Fruit fly (Drosophila melanogaster) whole organism, embryonic: Measurements from ENCODE around the gene CG4733.

Experiments
- Bgb ChIP-seq: fragments of 200-800 bp; sonication (Bioruptor generic); IDR thresholded peaks from 2 replicates; pipeline ENCODE4 v1.3.6; 2022; ENCODE audit warnings: missing biosample characterization, missing genetic modification characterization; ENCODE audit not compliant: partially characterized antibody
- CG10366 ChIP-seq: fragments of 200-800 bp; sonication (Bioruptor generic); IDR thresholded peaks from 2 replicates; pipeline ENCODE4 v1.3.6; 2022; ENCODE audit warnings: missing biosample characterization, missing genetic modification characterization
- CG10959 ChIP-seq: fragments of 200-800 bp; sonication (Bioruptor generic); IDR thresholded peaks from 2 replicates; pipeline ENCODE4 v1.3.6; 2022; ENCODE audit warnings: missing biosample characterization, missing genetic modification characterization
- CG11723 ChIP-seq: fragments of 200-800 bp; sonication (Bioruptor generic); optimal IDR thresholded peaks from 2 replicates; lab custom pipeline; 2017; ENCODE audit warnings: missing biosample characterization, mild to moderate bottlenecking, missing genetic modification characterization
- CG13894 ChIP-seq: fragments of 200-800 bp; sonication (Bioruptor generic); optimal IDR thresholded peaks from 3 replicates; lab custom pipeline; 2018; ENCODE audit warnings: missing biosample characterization, mild to moderate bottlenecking, missing genetic modification characterization, moderate library complexity
- CG18262 ChIP-seq: fragments of 200-800 bp; optimal IDR thresholded peaks from 3 replicates; lab custom pipeline; 2019; ENCODE audit warnings: missing biosample characterization, mild to moderate bottlenecking, missing genetic modification characterization, moderate library complexity
- CG31441 ChIP-seq: fragments of 200-800 bp; sonication (Bioruptor generic); IDR thresholded peaks from 2 replicates; pipeline ENCODE4 v1.3.6; 2022; ENCODE audit warnings: missing biosample characterization, missing genetic modification characterization
- CG34422 ChIP-seq: fragments of 200-800 bp; sonication (Bioruptor generic); IDR thresholded peaks from 3 replicates; pipeline ENCODE4 v1.3.6; 2022; ENCODE audit warnings: missing biosample characterization, missing genetic modification characterization
- CG4820 ChIP-seq: fragments of 200-800 bp; sonication (Bioruptor generic); optimal IDR thresholded peaks from 3 replicates; lab custom pipeline; 2016; ENCODE audit warnings: missing biosample characterization, missing genetic modification characterization
- CG6272 ChIP-seq: fragments of 200-800 bp; sonication (Bioruptor generic); IDR thresholded peaks from 2 replicates; pipeline ENCODE4 v1.3.6; 2022; ENCODE audit warnings: missing biosample characterization, missing genetic modification characterization
- CG6654 ChIP-seq: fragments of 200-800 bp; sonication (Bioruptor generic); optimal IDR thresholded peaks from 2 replicates; lab custom pipeline; 2017; ENCODE audit warnings: missing biosample characterization, mild to moderate bottlenecking, missing genetic modification characterization
- CG7271 ChIP-seq: fragments of 200-800 bp; sonication (Bioruptor generic); optimal IDR thresholded peaks from 2 replicates; lab custom pipeline; 2018; ENCODE audit warnings: missing biosample characterization, mild to moderate bottlenecking, missing genetic modification characterization, moderate library complexity
- CG7372 ChIP-seq: fragments of 200-800 bp; sonication (Bioruptor generic); IDR thresholded peaks from 2 replicates; pipeline ENCODE4 v1.3.6; 2022; ENCODE audit warnings: missing biosample characterization, missing genetic modification characterization
- CG7745 ChIP-seq: fragments of 200-800 bp; sonication (Bioruptor generic); optimal IDR thresholded peaks from 2 replicates; lab custom pipeline; 2018; ENCODE audit warnings: missing biosample characterization, mild to moderate bottlenecking, missing genetic modification characterization, moderate library complexity
- CG9727 ChIP-seq: fragments of 200-800 bp; sonication (Bioruptor generic); optimal IDR thresholded peaks from 3 replicates; lab custom pipeline; 2017; ENCODE audit warnings: missing biosample characterization, mild to moderate bottlenecking, missing genetic modification characterization
- CG9817 ChIP-seq: fragments of 200-800 bp; sonication (Bioruptor generic); optimal IDR thresholded peaks from 2 replicates; lab custom pipeline; 2018; ENCODE audit warnings: missing biosample characterization, mild to moderate bottlenecking, missing genetic modification characterization, moderate library complexity
- CHES-1-like ChIP-seq: fragments of 200-800 bp; sonication (Bioruptor generic); optimal IDR thresholded peaks from 2 replicates; lab custom pipeline; 2016; ENCODE audit warnings: missing biosample characterization, missing genetic modification characterization
- Doc3 ChIP-seq: fragments of 200-800 bp; sonication (Bioruptor generic); IDR thresholded peaks from 3 replicates; pipeline ENCODE4 v1.3.6; 2022; ENCODE audit warnings: missing biosample characterization, missing genetic modification characterization; ENCODE audit not compliant: partially characterized antibody
- ERR ChIP-seq: fragments of 200-800 bp; sonication (Bioruptor generic); optimal IDR thresholded peaks from 2 replicates; lab custom pipeline; 2016; ENCODE audit warnings: missing biosample characterization, missing genetic modification characterization
- Eip74EF ChIP-seq, 2 experiments: fragments of 200-800 bp in 1 of 2; fragments of >200 bp in 1 of 2; sonication (Bioruptor generic) in 1 of 2; optimal IDR thresholded peaks; 2 replicates each; lab custom pipeline; 2017 to 2019; ENCODE audit warnings: missing biosample characterization in 2 of 2, missing genetic modification characterization in 2 of 2, mild to moderate bottlenecking in 1 of 2, moderate library complexity in 1 of 2
- HLH54F ChIP-seq: fragments of 200-800 bp; sonication (Bioruptor generic); optimal IDR thresholded peaks from 3 replicates; lab custom pipeline; 2016; ENCODE audit warnings: missing biosample characterization, missing genetic modification characterization
- HmgZ ChIP-seq: fragments of 200-800 bp; sonication (Bioruptor generic); optimal IDR thresholded peaks from 2 replicates; lab custom pipeline; 2018; ENCODE audit warnings: missing biosample characterization, mild to moderate bottlenecking, missing genetic modification characterization
- MESR4 ChIP-seq: fragments of 200-800 bp; sonication (Bioruptor generic); optimal IDR thresholded peaks from 2 replicates; lab custom pipeline; 2018; ENCODE audit warnings: missing biosample characterization, mild to moderate bottlenecking, missing genetic modification characterization, moderate library complexity
- Mad ChIP-seq: fragments of 200-800 bp; sonication (Bioruptor generic); optimal IDR thresholded peaks from 2 replicates; lab custom pipeline; 2016; ENCODE audit warnings: missing biosample characterization, missing genetic modification characterization
- Myb ChIP-seq: fragments of 200-800 bp; sonication (Bioruptor generic); optimal IDR thresholded peaks from 2 replicates; lab custom pipeline; 2016; ENCODE audit warnings: missing biosample characterization, missing genetic modification characterization
- Nf-YC ChIP-seq: fragments of 200-800 bp; optimal IDR thresholded peaks from 3 replicates; lab custom pipeline; 2019; ENCODE audit warnings: missing biosample characterization, mild to moderate bottlenecking, missing genetic modification characterization, moderate library complexity
- Six4 ChIP-seq: fragments of 200-800 bp; sonication (Bioruptor generic); optimal IDR thresholded peaks from 2 replicates; lab custom pipeline; 2016; ENCODE audit warnings: missing biosample characterization, missing genetic modification characterization
- Stat92E ChIP-seq, 3 experiments: fragments of >200 bp in 2 of 3; fragments of 200-800 bp in 1 of 3; sonication (Bioruptor generic) in 1 of 3; optimal IDR thresholded peaks; 2 replicates each; lab custom pipeline; 2017 to 2019; ENCODE audit warnings: missing biosample characterization in 3 of 3, missing genetic modification characterization in 3 of 3, mild to moderate bottlenecking in 1 of 3, moderate library complexity in 1 of 3
- Xrp1 ChIP-seq: fragments of 200-800 bp; sonication (Bioruptor generic); IDR thresholded peaks from 2 replicates; pipeline ENCODE4 v1.3.6; 2022; ENCODE audit warnings: missing biosample characterization, missing genetic modification characterization
- ase ChIP-seq: fragments of 200-800 bp; sonication (Bioruptor generic); IDR thresholded peaks from 3 replicates; pipeline ENCODE4 v1.3.6; 2022; ENCODE audit warnings: missing biosample characterization, missing genetic modification characterization
- bab2 ChIP-seq: fragments of 200-800 bp; sonication (Bioruptor generic); optimal IDR thresholded peaks from 2 replicates; lab custom pipeline; 2016; ENCODE audit warnings: missing biosample characterization, missing genetic modification characterization
- bcd ChIP-seq: fragments of 200-800 bp; sonication (Bioruptor generic); optimal IDR thresholded peaks from 2 replicates; lab custom pipeline; 2017; ENCODE audit warnings: missing biosample characterization, mild to moderate bottlenecking, missing genetic modification characterization
- bigmax ChIP-seq: fragments of 200-800 bp; sonication (Bioruptor generic); optimal IDR thresholded peaks from 2 replicates; lab custom pipeline; 2018; ENCODE audit warnings: missing biosample characterization, mild to moderate bottlenecking, missing genetic modification characterization
- ems ChIP-seq: fragments of 200-800 bp; sonication (Bioruptor generic); optimal IDR thresholded peaks from 3 replicates; lab custom pipeline; 2016; ENCODE audit warnings: missing biosample characterization, missing genetic modification characterization
- en ChIP-seq: fragments of 200-800 bp; sonication (Bioruptor generic); optimal IDR thresholded peaks from 2 replicates; lab custom pipeline; 2016; ENCODE audit warnings: missing biosample characterization, missing genetic modification characterization
- esg ChIP-seq: fragments of 200-800 bp; sonication (Bioruptor generic); conservative IDR thresholded peaks from 2 replicates; pipeline ENCODE4 v1.3.6; 2022; ENCODE audit warnings: missing biosample characterization, missing genetic modification characterization
- eyg ChIP-seq: fragments of 200-800 bp; sonication (Bioruptor generic); optimal IDR thresholded peaks from 3 replicates; lab custom pipeline; 2016; ENCODE audit warnings: missing biosample characterization, missing genetic modification characterization
- gce ChIP-seq: fragments of 200-800 bp; sonication (Bioruptor generic); IDR thresholded peaks from 3 replicates; pipeline ENCODE4 v1.3.6; 2022; ENCODE audit warnings: missing biosample characterization, missing genetic modification characterization
- gt ChIP-seq: fragments of 200-800 bp; sonication (Bioruptor generic); IDR thresholded peaks from 2 replicates; pipeline ENCODE4 v1.3.6; 2022; ENCODE audit warnings: missing biosample characterization, missing genetic modification characterization
- hbn ChIP-seq: fragments of 200-800 bp; sonication (Bioruptor generic); IDR thresholded peaks from 2 replicates; pipeline ENCODE4 v1.3.6; 2022; ENCODE audit warnings: missing biosample characterization, missing genetic modification characterization; ENCODE audit not compliant: partially characterized antibody
- lov ChIP-seq, 2 experiments: fragments of 200-800 bp in 1 of 2; fragments of >200 bp in 1 of 2; sonication (Bioruptor generic) in 1 of 2; IDR thresholded peaks in 1 of 2; optimal IDR thresholded peaks in 1 of 2; 2 replicates in 1 of 2; 3 replicates in 1 of 2; pipeline versions ENCODE4 v1.3.6 to Lab custom; 2017 to 2022; ENCODE audit warnings: missing biosample characterization in 1 of 2, missing genetic modification characterization in 1 of 2
- maf-S ChIP-seq: fragments of 200-800 bp; sonication (Bioruptor generic); optimal IDR thresholded peaks from 2 replicates; lab custom pipeline; 2016; ENCODE audit warnings: missing biosample characterization, missing genetic modification characterization
- mld ChIP-seq: fragments of 200-800 bp; sonication (Bioruptor generic); IDR thresholded peaks from 3 replicates; pipeline ENCODE4 v1.3.6; 2022; ENCODE audit warnings: missing biosample characterization, missing genetic modification characterization; ENCODE audit not compliant: partially characterized antibody
- org-1 ChIP-seq: fragments of 200-800 bp; sonication (Bioruptor generic); optimal IDR thresholded peaks from 2 replicates; lab custom pipeline; 2017; ENCODE audit warnings: missing biosample characterization, missing genetic modification characterization
- peb ChIP-seq: fragments of 200-800 bp; sonication (Bioruptor generic); IDR thresholded peaks from 2 replicates; pipeline ENCODE4 v1.3.6; 2022; ENCODE audit warnings: missing biosample characterization, missing genetic modification characterization
- pnt ChIP-seq: fragments of 200-800 bp; sonication (Bioruptor generic); optimal IDR thresholded peaks from 3 replicates; lab custom pipeline; 2016; ENCODE audit warnings: missing biosample characterization, missing genetic modification characterization
- sd ChIP-seq: fragments of 200-800 bp; sonication (Bioruptor generic); optimal IDR thresholded peaks from 3 replicates; lab custom pipeline; 2018; ENCODE audit warnings: missing biosample characterization, mild to moderate bottlenecking, missing genetic modification characterization, moderate library complexity
- sima ChIP-seq: fragments of 200-800 bp; sonication (Bioruptor generic); optimal IDR thresholded peaks from 2 replicates; lab custom pipeline; 2016; ENCODE audit warnings: missing biosample characterization, missing genetic modification characterization
- sqz ChIP-seq: fragments of 200-800 bp; sonication (Bioruptor generic); optimal IDR thresholded peaks from 3 replicates; lab custom pipeline; 2018; ENCODE audit warnings: missing biosample characterization, mild to moderate bottlenecking, missing genetic modification characterization

Gene CG4733

dm6 chr3R:19889603-19890187 lies 794 bp upstream of the CG4733 start (continued):
- TF ChIP-seq CHES-1-like (GFP tag; lab: Kevin White, UChicago) (no peak), CG7372 (GFP tag; lab: Robert Waterston, UW) (peak; percentile 62), pnt (GFP tag; lab: Kevin White, UChicago) (no peak), lov (optimal IDR thresholded peaks at IDR 0.05; lab: Kevin White, UChicago) (no peak), lov (GFP tag; IDR thresholded peaks at IDR 0.05; lab: Robert Waterston, UW) (no peak), CG31441 (GFP tag; lab: Robert Waterston, UW) (peak; percentile 77), Myb (GFP tag; lab: Kevin White, UChicago) (no peak), CG18262 (peak; percentile 64), en (GFP tag; lab: Kevin White, UChicago) (no peak), CG7745 (tag; lab: Kevin White, UChicago) (peak; percentile 4), gt (GFP tag; lab: Robert Waterston, UW) (no peak), CG9727 (peak; percentile 81), eyg (GFP tag; lab: Kevin White, UChicago) (peak; percentile 15), sima (no peak), HmgZ (tag; lab: Kevin White, UChicago) (peak; percentile 48), bcd (GFP tag; lab: Kevin White, UChicago) (peak; percentile 79), CG6654 (GFP tag; lab: Kevin White, UChicago) (peak; percentile 69), MESR4 (GFP tag; lab: Kevin White, UChicago) (no peak), sqz (GFP tag; lab: Kevin White, UChicago) (peak; percentile 47), CG13894 (tag; lab: Kevin White, UChicago) (peak; percentile 17), CG11723 (no peak), maf-S (GFP tag; lab: Kevin White, UChicago) (no peak), sd (peak; percentile 65), hbn (GFP tag; lab: Robert Waterston, UW) (peak; percentile 21; the same call in 1 of the 2 replicates), ems (GFP tag; lab: Kevin White, UChicago) (no peak), bab2 (GFP tag; lab: Kevin White, UChicago) (no peak), HLH54F (GFP tag; lab: Kevin White, UChicago) (peak; percentile 4), CG10366 (GFP tag; lab: Robert Waterston, UW) (peak; percentile 46; the same call in 1 of the 2 replicates), ERR (no peak), Nf-YC (tag; lab: Kevin White, UChicago) (peak; percentile 55), Doc3 (GFP tag; lab: Robert Waterston, UW) (no peak), Six4 (GFP tag; lab: Kevin White, UChicago) (peak; percentile 69), ase (GFP tag; lab: Robert Waterston, UW) (no peak; the same call in 2 of the 3 replicates), org-1 (GFP tag; lab: Kevin White, UChicago) (peak; percentile 65), bigmax (GFP tag; lab: Kevin White, UChicago) (no peak), Xrp1 (GFP tag; lab: Robert Waterston, UW) (peak; percentile 24; the same call in 1 of the 2 replicates), CG34422 (GFP tag; lab: Robert Waterston, UW) (no peak), esg (GFP tag; lab: Robert Waterston, UW) (peak; percentile 53), peb (GFP tag; lab: Robert Waterston, UW) (0 out of 2 replicates have a peak, but pooled peaks have one; percentile 36), Bgb (GFP tag; lab: Robert Waterston, UW) (no peak), CG9817 (tag; lab: Kevin White, UChicago) (peak; percentile 73), CG6272 (GFP tag; lab: Robert Waterston, UW) (0 out of 2 replicates have a peak, but pooled peaks have one; percentile 6), mld (GFP tag; lab: Robert Waterston, UW) (no peak), Eip74EF (GFP tag; optimal IDR thresholded peaks at IDR 0.05; lab: Kevin White, UChicago) (peak in 1 of 2 experiments; percentile 76), CG7271 (tag; lab: Kevin White, UChicago) (no peak), CG4820 (GFP tag; lab: Kevin White, UChicago) (peak; percentile 48), gce (GFP tag; lab: Robert Waterston, UW) (no peak), CG10959 (GFP tag; lab: Robert Waterston, UW) (no peak), Stat92E (GFP tag; optimal IDR thresholded peaks at IDR 0.05; lab: Kevin White, UChicago) (no peak), Mad (no peak)
